Worm (Caenorhabditis elegans) whole organism, mixed stage, embryonic: Measurements from ENCODE around the gene K12H6.8.

Experiments used
- M03D4.4 ChIP-seq: sonication (generic microtip); optimal IDR thresholded peaks from 2 replicates; lab custom pipeline; 2017; ENCODE audit warnings: mild to moderate bottlenecking, missing genetic modification characterization, missing compliant biosample characterization
- ceh-83 ChIP-seq: fragments of 200-800 bp; sonication (Bioruptor generic); optimal IDR thresholded peaks from 2 replicates; lab custom pipeline; 2018; ENCODE audit warnings: mild to moderate bottlenecking, missing genetic modification characterization, missing compliant biosample characterization
- drap-1 ChIP-seq: fragments of 200-800 bp; sonication (Bioruptor generic); optimal IDR thresholded peaks from 3 replicates; lab custom pipeline; 2018; ENCODE audit warnings: mild to moderate bottlenecking, missing genetic modification characterization, missing compliant biosample characterization
- flh-1 ChIP-seq: fragments of 200-800 bp; sonication (Bioruptor generic); optimal IDR thresholded peaks from 2 replicates; lab custom pipeline; 2018; ENCODE audit warnings: mild to moderate bottlenecking, missing genetic modification characterization, moderate library complexity, missing compliant biosample characterization
- lin-32 ChIP-seq: fragments of 200-800 bp; sonication (Bioruptor generic); optimal IDR thresholded peaks from 2 replicates; lab custom pipeline; 2018; ENCODE audit warnings: mild to moderate bottlenecking, missing genetic modification characterization, missing compliant biosample characterization
- lsy-2 ChIP-seq: fragments of 150-350 bp; optimal IDR thresholded peaks from 2 replicates; lab custom pipeline; 2014; ENCODE audit warnings: missing biosample characterization, missing genetic modification characterization
- nhr-237 ChIP-seq: fragments of 150-350 bp; optimal IDR thresholded peaks from 2 replicates; lab custom pipeline; 2014; ENCODE audit warnings: missing biosample characterization, missing genetic modification characterization
- pha-4 ChIP-seq: fragments of 150-350 bp; optimal IDR thresholded peaks from 2 replicates; lab custom pipeline; 2018; ENCODE audit warnings: missing biosample characterization, missing genetic modification reagents, missing genetic modification characterization

- TF ChIP-seq nhr-237 (tag; lab: Kevin White, UChicago), result no peak
- no peak for TF ChIP-seq flh-1 (GFP tag; lab: Kevin White, UChicago)
- no peak for TF ChIP-seq drap-1
- TF ChIP-seq pha-4, result no peak
- TF ChIP-seq M03D4.4, result no peak
- TF ChIP-seq lin-32 (GFP tag; lab: Kevin White, UChicago), result no peak
- TF ChIP-seq lsy-2 (tag; lab: Kevin White, UChicago), result no peak
- TF ChIP-seq ceh-83 (GFP tag; lab: Kevin White, UChicago), result no peak
Observed at ce11 chrII:2826073-2826472, 1.6 kb upstream of the K12H6.8 start, which contains the start of gene K12H6.5.
